Fruit fly (Drosophila melanogaster) whole organism, embryonic: ENCODE data around the gene Ssadh.
A peak's percentile ranks its signal among the peaks of the same experiment; 100 is the strongest.

Source experiments
- Ada2b ChIP-seq: fragments of 200-800 bp; sonication (Bioruptor generic); IDR thresholded peaks from 2 replicates; pipeline ENCODE4 v1.3.6; 2022; ENCODE audit warnings: missing biosample characterization, missing genetic modification characterization
- Atf3 ChIP-seq: fragments of 200-800 bp; sonication (Bioruptor generic); optimal IDR thresholded peaks from 3 replicates; lab custom pipeline; 2016; ENCODE audit warnings: missing biosample characterization, missing genetic modification characterization
- Bgb ChIP-seq: fragments of 200-800 bp; sonication (Bioruptor generic); IDR thresholded peaks from 2 replicates; pipeline ENCODE4 v1.3.6; 2022; ENCODE audit warnings: missing biosample characterization, missing genetic modification characterization; ENCODE audit not compliant: partially characterized antibody
- CG11085 ChIP-seq: fragments of 200-800 bp; sonication (Bioruptor generic); IDR thresholded peaks from 2 replicates; pipeline ENCODE4 v1.3.6; 2022; ENCODE audit warnings: missing biosample characterization, missing genetic modification characterization
- CG12236 ChIP-seq: fragments of 200-800 bp; sonication (Bioruptor generic); optimal IDR thresholded peaks from 2 replicates; lab custom pipeline; 2016; ENCODE audit warnings: missing biosample characterization, missing genetic modification characterization
- CG12744 ChIP-seq: fragments of 200-800 bp; sonication (Bioruptor generic); optimal IDR thresholded peaks from 2 replicates; lab custom pipeline; 2016; ENCODE audit warnings: missing biosample characterization, missing genetic modification characterization
- CG1602 ChIP-seq: fragments of 200-800 bp; sonication (Bioruptor generic); optimal IDR thresholded peaks from 3 replicates; lab custom pipeline; 2016; ENCODE audit warnings: missing biosample characterization, missing genetic modification characterization
- CG17186 ChIP-seq: fragments of 200-800 bp; sonication (Bioruptor generic); optimal IDR thresholded peaks from 3 replicates; lab custom pipeline; 2017; ENCODE audit warnings: missing biosample characterization, missing genetic modification reagents, missing genetic modification characterization
- CG18011 ChIP-seq: fragments of 200-800 bp; sonication (Bioruptor generic); optimal IDR thresholded peaks from 2 replicates; lab custom pipeline; 2017; ENCODE audit warnings: missing biosample characterization, missing genetic modification characterization, mild to moderate bottlenecking, moderate library complexity, missing genotype
- CG18764 ChIP-seq: fragments of 200-800 bp; sonication (Bioruptor generic); optimal IDR thresholded peaks from 3 replicates; lab custom pipeline; 2016; ENCODE audit warnings: missing biosample characterization, missing genetic modification characterization
- CG2120 ChIP-seq: fragments of 200-800 bp; sonication (Bioruptor generic); optimal IDR thresholded peaks from 3 replicates; lab custom pipeline; 2016; ENCODE audit warnings: missing biosample characterization, missing genetic modification characterization
- CG2712 ChIP-seq: fragments of 200-800 bp; optimal IDR thresholded peaks from 3 replicates; lab custom pipeline; 2019; ENCODE audit warnings: missing biosample characterization, mild to moderate bottlenecking, missing genetic modification characterization, moderate library complexity
- CG2875 ChIP-seq: fragments of 200-800 bp; sonication (Bioruptor generic); optimal IDR thresholded peaks from 2 replicates; lab custom pipeline; 2017; ENCODE audit warnings: missing biosample characterization, mild to moderate bottlenecking, missing genetic modification characterization, missing genetic modification reagents
- CG30403 ChIP-seq: fragments of 200-800 bp; sonication (Bioruptor generic); optimal IDR thresholded peaks from 3 replicates; lab custom pipeline; 2016; ENCODE audit warnings: missing biosample characterization, missing genetic modification characterization
- CG3995 ChIP-seq: fragments of 200-800 bp; sonication (Bioruptor generic); optimal IDR thresholded peaks from 3 replicates; lab custom pipeline; 2016; ENCODE audit warnings: missing biosample characterization, missing genetic modification characterization
- CG6791 ChIP-seq: fragments of 200-800 bp; sonication (Bioruptor generic); IDR thresholded peaks from 3 replicates; pipeline ENCODE4 v1.3.6; 2022; ENCODE audit warnings: missing biosample characterization, missing genetic modification characterization; ENCODE audit not compliant: partially characterized antibody
- CG6813 ChIP-seq: fragments of 200-800 bp; sonication (Bioruptor generic); optimal IDR thresholded peaks from 2 replicates; lab custom pipeline; 2017; ENCODE audit warnings: missing biosample characterization, missing genetic modification characterization, mild to moderate bottlenecking, moderate library complexity, missing genetic modification reagents
- CTCF ChIP-seq: fragments of 200-800 bp; sonication (Bioruptor generic); optimal IDR thresholded peaks from 2 replicates; lab custom pipeline; 2017; ENCODE audit warnings: missing biosample characterization, mild to moderate bottlenecking, missing genetic modification characterization, moderate library complexity
- Dp ChIP-seq: fragments of 200-800 bp; sonication (Bioruptor generic); optimal IDR thresholded peaks from 2 replicates; lab custom pipeline; 2018; ENCODE audit warnings: missing biosample characterization, mild to moderate bottlenecking, missing genetic modification characterization, moderate library complexity
- Dref ChIP-seq: fragments of 200-800 bp; sonication (Bioruptor generic); IDR thresholded peaks from 2 replicates; pipeline ENCODE4 v1.3.6; 2022; ENCODE audit warnings: missing biosample characterization, missing genetic modification characterization
- Jarid2 ChIP-seq: fragments of 200-800 bp; sonication (Bioruptor generic); optimal IDR thresholded peaks from 3 replicates; lab custom pipeline; 2017; ENCODE audit warnings: mild to moderate bottlenecking, missing biosample characterization, missing genetic modification reagents, missing genetic modification characterization
- MBD-R2 ChIP-seq: fragments of 200-800 bp; sonication (Bioruptor generic); IDR thresholded peaks from 2 replicates; pipeline ENCODE4 v1.3.6; 2022; ENCODE audit warnings: missing biosample characterization, missing genetic modification characterization
- NC2α ChIP-seq: fragments of 200-800 bp; sonication (Bioruptor generic); optimal IDR thresholded peaks from 2 replicates; lab custom pipeline; 2016; ENCODE audit warnings: missing biosample characterization, missing genetic modification characterization
- PHDP ChIP-seq: fragments of 200-800 bp; sonication (Bioruptor generic); optimal IDR thresholded peaks from 3 replicates; lab custom pipeline; 2018; ENCODE audit warnings: missing biosample characterization, mild to moderate bottlenecking, missing genetic modification characterization, moderate library complexity
- Ptx1 ChIP-seq: fragments of 200-800 bp; sonication (Bioruptor generic); IDR thresholded peaks from 2 replicates; pipeline ENCODE4 v1.3.6; 2022; ENCODE audit warnings: missing biosample characterization, missing genetic modification characterization
- Side ChIP-seq: fragments of 200-800 bp; sonication (Bioruptor generic); optimal IDR thresholded peaks from 2 replicates; lab custom pipeline; 2016; ENCODE audit warnings: missing biosample characterization, missing genetic modification characterization
- Sox100B ChIP-seq: fragments of 200-800 bp; sonication (Bioruptor generic); optimal IDR thresholded peaks from 3 replicates; lab custom pipeline; 2018; ENCODE audit warnings: missing biosample characterization, mild to moderate bottlenecking, missing genetic modification characterization
- Taf1 ChIP-seq: fragments of 200-800 bp; sonication (Bioruptor generic); IDR thresholded peaks from 2 replicates; pipeline ENCODE4 v1.3.6; 2022; ENCODE audit warnings: missing biosample characterization, missing genetic modification characterization
- amos ChIP-seq: fragments of 200-800 bp; sonication (Bioruptor generic); IDR thresholded peaks from 2 replicates; pipeline ENCODE4 v1.3.6; 2022; ENCODE audit warnings: missing biosample characterization, missing genetic modification characterization; ENCODE audit not compliant: partially characterized antibody
- ase ChIP-seq: fragments of 200-800 bp; sonication (Bioruptor generic); IDR thresholded peaks from 3 replicates; pipeline ENCODE4 v1.3.6; 2022; ENCODE audit warnings: missing biosample characterization, missing genetic modification characterization
- ato ChIP-seq: fragments of 200-800 bp; sonication (Bioruptor generic); IDR thresholded peaks from 2 replicates; pipeline ENCODE4 v1.3.6; 2022; ENCODE audit warnings: missing biosample characterization, missing genetic modification characterization; ENCODE audit not compliant: partially characterized antibody
- cg ChIP-seq: fragments of 200-800 bp; sonication (Bioruptor generic); optimal IDR thresholded peaks from 3 replicates; lab custom pipeline; 2019; ENCODE audit warnings: missing biosample characterization, mild to moderate bottlenecking, missing genetic modification characterization, moderate library complexity
- chinmo ChIP-seq: fragments of 200-800 bp; sonication (Bioruptor generic); IDR thresholded peaks from 4 replicates; pipeline ENCODE4 v1.3.6; 2022; ENCODE audit warnings: missing biosample characterization, missing genetic modification characterization; ENCODE audit not compliant: partially characterized antibody
- crp ChIP-seq, 2 experiments: fragments of 200-800 bp; sonication (Bioruptor generic); optimal IDR thresholded peaks; 2 replicates in 1 of 2; 3 replicates in 1 of 2; lab custom pipeline; 2017; ENCODE audit warnings: missing biosample characterization in 2 of 2, missing genetic modification characterization in 2 of 2, mild to moderate bottlenecking in 1 of 2, moderate library complexity in 1 of 2
- da ChIP-seq: fragments of 200-800 bp; sonication (Bioruptor generic); optimal IDR thresholded peaks from 2 replicates; lab custom pipeline; 2016; ENCODE audit warnings: missing biosample characterization, missing genetic modification characterization
- fru ChIP-seq: fragments of >200 bp; optimal IDR thresholded peaks from 2 replicates; lab custom pipeline; 2017
- gem ChIP-seq: fragments of 200-800 bp; sonication (Bioruptor generic); optimal IDR thresholded peaks from 2 replicates; lab custom pipeline; 2019; ENCODE audit warnings: missing biosample characterization, mild to moderate bottlenecking, missing genetic modification characterization, moderate library complexity
- hkb ChIP-seq, 2 experiments: fragments of 200-800 bp in 1 of 2; fragments of >200 bp in 1 of 2; sonication (Bioruptor generic) in 1 of 2; IDR thresholded peaks in 1 of 2; optimal IDR thresholded peaks in 1 of 2; 2 replicates each; pipeline versions ENCODE4 v1.3.6 to Lab custom; 2017 to 2022; ENCODE audit warnings: missing biosample characterization in 1 of 2, missing genetic modification characterization in 1 of 2
- hth ChIP-seq: fragments of >200 bp; optimal IDR thresholded peaks from 2 replicates; lab custom pipeline; 2017; ENCODE audit warnings: inconsistent platforms
- inv ChIP-seq: fragments of 200-800 bp; sonication (Bioruptor generic); IDR thresholded peaks from 2 replicates; pipeline ENCODE4 v1.3.6; 2022; ENCODE audit warnings: missing biosample characterization, missing genetic modification characterization; ENCODE audit not compliant: partially characterized antibody
- klu ChIP-seq: fragments of 200-800 bp; sonication (Bioruptor generic); IDR thresholded peaks from 2 replicates; pipeline ENCODE4 v1.3.6; 2022; ENCODE audit warnings: missing biosample characterization, missing genetic modification characterization
- peb ChIP-seq: fragments of 200-800 bp; sonication (Bioruptor generic); IDR thresholded peaks from 2 replicates; pipeline ENCODE4 v1.3.6; 2022; ENCODE audit warnings: missing biosample characterization, missing genetic modification characterization
- pum ChIP-seq: fragments of 200-800 bp; sonication (Bioruptor generic); optimal IDR thresholded peaks from 2 replicates; lab custom pipeline; 2016; ENCODE audit warnings: missing biosample characterization, missing genetic modification characterization
- ranshi ChIP-seq: fragments of 200-800 bp; sonication (Bioruptor generic); IDR thresholded peaks from 2 replicates; pipeline ENCODE4 v1.3.6; 2022; ENCODE audit warnings: missing biosample characterization, missing genetic modification characterization
- sd ChIP-seq: fragments of 200-800 bp; sonication (Bioruptor generic); optimal IDR thresholded peaks from 3 replicates; lab custom pipeline; 2018; ENCODE audit warnings: missing biosample characterization, mild to moderate bottlenecking, missing genetic modification characterization, moderate library complexity
- trem ChIP-seq: fragments of 200-800 bp; optimal IDR thresholded peaks from 3 replicates; lab custom pipeline; 2019; ENCODE audit warnings: missing biosample characterization, mild to moderate bottlenecking, missing genetic modification characterization, moderate library complexity
- ttk ChIP-seq: fragments of 200-800 bp; sonication (Bioruptor generic); IDR thresholded peaks from 2 replicates; pipeline ENCODE4 v2.1.2; 2022; ENCODE audit warnings: missing biosample characterization, missing genetic modification characterization
- vfl ChIP-seq: fragments of 200-800 bp; sonication (Bioruptor generic); optimal IDR thresholded peaks from 2 replicates; lab custom pipeline; 2016; ENCODE audit warnings: missing biosample characterization, missing genetic modification characterization
- vnd ChIP-seq: fragments of 200-800 bp; sonication (Bioruptor generic); IDR thresholded peaks from 3 replicates; pipeline ENCODE4 v1.3.6; 2022; ENCODE audit warnings: missing biosample characterization, missing genetic modification characterization; ENCODE audit not compliant: partially characterized antibody
- zen ChIP-seq: fragments of 200-800 bp; sonication (Bioruptor generic); optimal IDR thresholded peaks from 3 replicates; lab custom pipeline; 2018; ENCODE audit warnings: missing biosample characterization, mild to moderate bottlenecking, missing genetic modification characterization, moderate library complexity

The Ssadh gene

DNA sequence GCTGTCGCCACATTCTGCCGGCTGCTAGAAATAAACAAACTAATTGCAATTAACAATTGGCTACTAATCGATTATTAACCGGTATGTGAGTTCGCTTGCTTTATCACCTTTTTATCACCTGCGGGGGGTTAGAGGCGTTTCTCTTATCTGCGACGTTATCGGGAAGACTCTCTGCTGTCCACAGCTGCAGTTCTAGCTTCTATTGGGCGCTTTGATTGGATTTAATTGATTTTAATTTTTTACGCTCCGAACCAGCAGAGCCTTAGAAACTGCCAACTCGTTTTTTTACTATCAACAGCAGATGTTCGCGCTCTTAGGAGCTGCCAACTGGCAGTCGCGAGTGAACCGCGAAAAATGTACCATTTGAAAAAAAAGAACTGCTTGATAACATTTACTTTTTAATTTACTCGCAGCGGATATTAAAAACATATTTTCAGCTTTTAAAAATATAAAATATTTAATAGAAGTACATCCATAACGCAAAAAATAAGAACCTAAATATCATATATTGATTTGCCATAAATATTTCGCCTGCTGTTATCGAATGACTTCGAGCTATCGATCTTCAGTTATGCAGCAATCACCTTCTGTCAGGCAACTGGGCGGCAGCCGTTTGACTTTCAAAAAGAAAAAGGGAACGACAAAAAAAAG lies at the start of gene Ssadh:
Gene Ssadh (minus strand): TSS at position 300 of the 651 bp plus-strand sequence.
- no peak for TF ChIP-seq inv (GFP tag; lab: Robert Waterston, UW)
- no peak for TF ChIP-seq CG11085 (GFP tag; lab: Robert Waterston, UW)
- peak in 1 of 2 experiments; percentile 82 for TF ChIP-seq crp (GFP tag; optimal IDR thresholded peaks at IDR 0.05; lab: Kevin White, UChicago)
- no peak for TF ChIP-seq fru (lab: Kevin White, UChicago)
- no peak for TF ChIP-seq CG1602 (GFP tag; lab: Kevin White, UChicago)
- TF ChIP-seq peb (GFP tag; lab: Robert Waterston, UW) = no peak
- no peak for TF ChIP-seq CG3995
- TF ChIP-seq Atf3 (GFP tag; lab: Kevin White, UChicago) = no peak
- no peak for TF ChIP-seq Ptx1
- no peak for TF ChIP-seq hth (lab: Kevin White, UChicago)
- TF ChIP-seq da (GFP tag; lab: Kevin White, UChicago) = peak; percentile 6
- peak; percentile 4 for TF ChIP-seq zen
- peak; percentile 98 for TF ChIP-seq CG18011 (GFP tag; lab: Kevin White, UChicago)
- no peak for TF ChIP-seq CG2875 (GFP tag; lab: Kevin White, UChicago)
- TF ChIP-seq CG17186 (GFP tag; lab: Kevin White, UChicago) = no peak
- no peak for TF ChIP-seq ase (GFP tag; lab: Robert Waterston, UW)
- TF ChIP-seq CG6791 = 0 out of 3 replicates have a peak, but pooled peaks have one; percentile 62
- peak; percentile 93 for TF ChIP-seq Dref (GFP tag; lab: Robert Waterston, UW)
- peak; percentile 29 for TF ChIP-seq CG2712 (tag; lab: Kevin White, UChicago)
- 0 out of 4 replicates have a peak, but pooled peaks have one; percentile 27 for TF ChIP-seq chinmo
- no peak for TF ChIP-seq vfl
- TF ChIP-seq pum (GFP tag; lab: Kevin White, UChicago) = no peak
- TF ChIP-seq PHDP (tag; lab: Kevin White, UChicago) = no peak
- TF ChIP-seq CG18764 (GFP tag; lab: Kevin White, UChicago) = no peak
- peak; percentile 56 for TF ChIP-seq amos (GFP tag; lab: Robert Waterston, UW)
- peak; percentile 9 for TF ChIP-seq CG2120 (GFP tag; lab: Kevin White, UChicago)
- 0 out of 2 replicates have a peak, but pooled peaks have one; percentile 47 for TF ChIP-seq ato
- no peak for TF ChIP-seq NC2α (GFP tag; lab: Kevin White, UChicago)
- no peak for TF ChIP-seq ttk (GFP tag; lab: Robert Waterston, UW)
- TF ChIP-seq CG12744 (GFP tag; lab: Kevin White, UChicago) = no peak
- TF ChIP-seq Taf1 = no peak
- TF ChIP-seq CG12236 = no peak
- peak; percentile 86 for TF ChIP-seq MBD-R2
- TF ChIP-seq Dp = peak; percentile 93
- peak; percentile 46 for TF ChIP-seq hkb (optimal IDR thresholded peaks at IDR 0.05; lab: Kevin White, UChicago)
- TF ChIP-seq hkb (GFP tag; IDR thresholded peaks at IDR 0.05; lab: Robert Waterston, UW) = no peak
- TF ChIP-seq trem (tag; lab: Kevin White, UChicago) = peak; percentile 100
- TF ChIP-seq Jarid2 (GFP tag; lab: Kevin White, UChicago) = no peak
- no peak for TF ChIP-seq CG30403 (GFP tag; lab: Kevin White, UChicago)
- peak; percentile 61; the same call in 1 of the 2 replicates for TF ChIP-seq Bgb (GFP tag; lab: Robert Waterston, UW)
- TF ChIP-seq gem = peak; percentile 6
- peak; percentile 27 for TF ChIP-seq CTCF (GFP tag; lab: Kevin White, UChicago)
- TF ChIP-seq Side = no peak
- no peak for TF ChIP-seq Ada2b
- 0 out of 3 replicates have a peak, but pooled peaks have one; percentile 40 for TF ChIP-seq vnd (GFP tag; lab: Robert Waterston, UW)
- no peak for TF ChIP-seq Sox100B (GFP tag; lab: Kevin White, UChicago)
- TF ChIP-seq sd (tag; lab: Kevin White, UChicago) = peak; percentile 18
- TF ChIP-seq cg (GFP tag; lab: Kevin White, UChicago) = no peak
- TF ChIP-seq ranshi (GFP tag; lab: Robert Waterston, UW) = no peak
- no peak for TF ChIP-seq klu
- TF ChIP-seq CG6813 (GFP tag; lab: Kevin White, UChicago) = no peak
